Fruit fly (Drosophila melanogaster) whole organism, prepupa: ENCODE results near the gene Tis11.

ENCODE experiments used
- Blimp-1 ChIP-seq: fragments of 200-800 bp; sonication (Bioruptor generic); optimal IDR thresholded peaks from 3 replicates; lab custom pipeline; 2017; ENCODE audit warnings: missing biosample characterization, missing genetic modification characterization, mild to moderate bottlenecking, moderate library complexity, missing genetic modification reagents
- CG1621 ChIP-seq: fragments of 200-800 bp; sonication (Bioruptor generic); optimal IDR thresholded peaks from 3 replicates; lab custom pipeline; 2018; ENCODE audit warnings: missing biosample characterization, mild to moderate bottlenecking, missing genetic modification characterization
- Ets96B ChIP-seq: fragments of 200-800 bp; optimal IDR thresholded peaks from 2 replicates; lab custom pipeline; 2019; ENCODE audit warnings: missing biosample characterization, mild to moderate bottlenecking, missing genetic modification characterization, moderate library complexity
- Hr39 ChIP-seq: fragments of 200-800 bp; sonication (Bioruptor generic); optimal IDR thresholded peaks from 2 replicates; lab custom pipeline; 2016; ENCODE audit warnings: missing biosample characterization, missing genetic modification characterization
- Lpt ChIP-seq: fragments of 200-800 bp; sonication (Bioruptor generic); optimal IDR thresholded peaks from 3 replicates; lab custom pipeline; 2016; ENCODE audit warnings: missing biosample characterization, missing genetic modification characterization
- Met ChIP-seq: fragments of 200-800 bp; sonication (Bioruptor generic); optimal IDR thresholded peaks from 3 replicates; lab custom pipeline; 2016; ENCODE audit warnings: missing biosample characterization, missing genetic modification characterization
- Sox102F ChIP-seq: fragments of 200-800 bp; sonication (Bioruptor generic); optimal IDR thresholded peaks from 2 replicates; lab custom pipeline; 2016; ENCODE audit warnings: missing biosample characterization, mild to moderate bottlenecking, missing genetic modification characterization
- pdm3 ChIP-seq: fragments of 200-800 bp; sonication (Bioruptor generic); optimal IDR thresholded peaks from 3 replicates; lab custom pipeline; 2016; ENCODE audit warnings: missing biosample characterization, missing genetic modification characterization
- topi ChIP-seq: fragments of 200-800 bp; sonication (Bioruptor generic); optimal IDR thresholded peaks from 3 replicates; lab custom pipeline; 2016; ENCODE audit warnings: missing biosample characterization, missing genetic modification characterization
- vri ChIP-seq: fragments of 200-800 bp; sonication (Bioruptor generic); optimal IDR thresholded peaks from 3 replicates; lab custom pipeline; 2016; ENCODE audit warnings: missing biosample characterization, mild to moderate bottlenecking, missing genetic modification characterization

DNA sequence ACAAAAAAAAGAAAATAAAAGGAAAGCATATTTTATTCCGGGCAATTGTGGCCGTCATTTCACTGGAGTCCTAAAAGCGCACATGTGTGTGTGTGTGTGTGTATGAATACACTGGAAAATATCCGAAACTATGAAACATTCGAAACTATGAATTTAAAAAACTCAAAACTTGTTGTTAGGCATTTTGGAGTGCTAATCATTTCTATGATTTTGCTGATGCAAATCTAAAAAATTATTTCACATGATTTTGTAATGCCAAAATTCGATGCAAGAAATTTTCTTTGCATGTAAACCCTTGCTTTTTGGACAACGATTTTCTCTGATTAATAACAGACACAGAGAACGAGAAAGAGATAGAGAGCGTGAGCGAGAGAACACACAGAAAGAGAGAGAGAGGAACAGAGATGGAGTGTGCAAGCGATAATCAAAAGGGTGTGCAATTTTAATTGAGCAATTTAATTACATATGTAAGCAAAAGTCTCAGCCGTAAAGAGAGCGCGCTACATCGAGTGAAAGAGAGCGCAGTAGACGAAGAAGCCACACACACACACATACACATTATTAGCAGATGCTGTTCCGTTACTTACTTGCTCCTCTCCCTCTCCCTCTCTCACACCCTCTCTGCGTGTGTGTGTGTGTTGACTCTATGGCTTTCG is 40.0 kb downstream of the Tis11 start:
- TF ChIP-seq Sox102F (GFP tag; lab: Kevin White, UChicago) (peak; percentile 70), Met (peak; percentile 75), Lpt (GFP tag; lab: Kevin White, UChicago) (no peak), Blimp-1 (GFP tag; lab: Kevin White, UChicago) (peak; percentile 24), Hr39 (GFP tag; lab: Kevin White, UChicago) (peak; percentile 59), Ets96B (tag; lab: Kevin White, UChicago) (peak; percentile 61), CG1621 (tag; lab: Kevin White, UChicago) (peak; percentile 27), pdm3 (GFP tag; lab: Kevin White, UChicago) (peak; percentile 57), topi (GFP tag; lab: Kevin White, UChicago) (peak; percentile 66), vri (GFP tag; lab: Kevin White, UChicago) (no peak)
